Fruit fly (Drosophila melanogaster) whole organism, embryonic: ENCODE measurements around the gene Ir94d.
A peak's percentile ranks its signal among the peaks of the same experiment; 100 is the strongest.

Experiments used
- Adf1 ChIP-seq: fragments of 200-800 bp; sonication (Bioruptor generic); IDR thresholded peaks from 2 replicates; pipeline ENCODE4 v1.3.6; 2022; ENCODE audit warnings: missing biosample characterization, missing genetic modification characterization
- Bgb ChIP-seq: fragments of 200-800 bp; sonication (Bioruptor generic); IDR thresholded peaks from 2 replicates; pipeline ENCODE4 v1.3.6; 2022; ENCODE audit warnings: missing biosample characterization, missing genetic modification characterization; ENCODE audit not compliant: partially characterized antibody
- CG10209 ChIP-seq: fragments of 200-800 bp; sonication (Bioruptor generic); optimal IDR thresholded peaks from 3 replicates; lab custom pipeline; 2017; ENCODE audit warnings: missing biosample characterization, mild to moderate bottlenecking, missing genetic modification characterization, missing genetic modification reagents
- CG10321 ChIP-seq: fragments of 200-800 bp; sonication (Bioruptor generic); IDR thresholded peaks from 2 replicates; pipeline ENCODE4 v1.3.6; 2022; ENCODE audit warnings: missing biosample characterization, missing genetic modification characterization
- CG10959 ChIP-seq: fragments of 200-800 bp; sonication (Bioruptor generic); IDR thresholded peaks from 2 replicates; pipeline ENCODE4 v1.3.6; 2022; ENCODE audit warnings: missing biosample characterization, missing genetic modification characterization
- CG12104 ChIP-seq: fragments of 200-800 bp; sonication (Bioruptor generic); optimal IDR thresholded peaks from 3 replicates; lab custom pipeline; 2016; ENCODE audit warnings: missing biosample characterization, missing genetic modification characterization
- CG12744 ChIP-seq: fragments of 200-800 bp; sonication (Bioruptor generic); optimal IDR thresholded peaks from 2 replicates; lab custom pipeline; 2016; ENCODE audit warnings: missing biosample characterization, missing genetic modification characterization
- CG13624 ChIP-seq: fragments of 200-800 bp; sonication (Bioruptor generic); optimal IDR thresholded peaks from 2 replicates; lab custom pipeline; 2016; ENCODE audit warnings: missing biosample characterization, missing genetic modification characterization
- CG13775 ChIP-seq: fragments of 200-800 bp; sonication (Bioruptor generic); optimal IDR thresholded peaks from 3 replicates; lab custom pipeline; 2017; ENCODE audit warnings: missing biosample characterization, mild to moderate bottlenecking, missing genetic modification characterization
- CG13894 ChIP-seq: fragments of 200-800 bp; sonication (Bioruptor generic); optimal IDR thresholded peaks from 3 replicates; lab custom pipeline; 2018; ENCODE audit warnings: missing biosample characterization, mild to moderate bottlenecking, missing genetic modification characterization, moderate library complexity
- CG17359 ChIP-seq: fragments of 200-800 bp; sonication (Bioruptor generic); optimal IDR thresholded peaks from 3 replicates; lab custom pipeline; 2018; ENCODE audit warnings: missing biosample characterization, mild to moderate bottlenecking, missing genetic modification characterization, moderate library complexity
- CG17912 ChIP-seq: fragments of 200-800 bp; sonication (Bioruptor generic); optimal IDR thresholded peaks from 2 replicates; lab custom pipeline; 2018; ENCODE audit warnings: missing biosample characterization, mild to moderate bottlenecking, missing genetic modification characterization
- CG2120 ChIP-seq: fragments of 200-800 bp; sonication (Bioruptor generic); optimal IDR thresholded peaks from 3 replicates; lab custom pipeline; 2016; ENCODE audit warnings: missing biosample characterization, missing genetic modification characterization
- CG2202 ChIP-seq: fragments of 200-800 bp; sonication (Bioruptor generic); optimal IDR thresholded peaks from 2 replicates; lab custom pipeline; 2018; ENCODE audit warnings: missing biosample characterization, mild to moderate bottlenecking, missing genetic modification characterization
- CG2678 ChIP-seq: fragments of 200-800 bp; sonication (Bioruptor generic); optimal IDR thresholded peaks from 3 replicates; lab custom pipeline; 2019; ENCODE audit warnings: missing biosample characterization, mild to moderate bottlenecking, missing genetic modification characterization, moderate library complexity
- CG3726 ChIP-seq: fragments of 200-800 bp; sonication (Bioruptor generic); IDR thresholded peaks from 3 replicates; pipeline ENCODE4, ENCODE4 v1.3.6; 2022; ENCODE audit warnings: missing biosample characterization, missing genetic modification characterization
- CG4707 ChIP-seq: fragments of 200-800 bp; sonication (Bioruptor generic); optimal IDR thresholded peaks from 2 replicates; lab custom pipeline; 2018; ENCODE audit warnings: missing biosample characterization, mild to moderate bottlenecking, missing genetic modification characterization, moderate library complexity
- CG5953 ChIP-seq: fragments of 200-800 bp; sonication (Bioruptor generic); IDR thresholded peaks from 2 replicates; pipeline ENCODE4 v1.3.6; 2022; ENCODE audit warnings: missing biosample characterization, missing genetic modification characterization
- CG7963 ChIP-seq: fragments of 200-800 bp; sonication (Bioruptor generic); IDR thresholded peaks from 3 replicates; pipeline ENCODE4 v1.3.6; 2022; ENCODE audit warnings: missing biosample characterization, missing genetic modification characterization; ENCODE audit not compliant: partially characterized antibody
- CG8388 ChIP-seq: fragments of 200-800 bp; sonication (Bioruptor generic); optimal IDR thresholded peaks from 2 replicates; lab custom pipeline; 2019; ENCODE audit warnings: missing biosample characterization, mild to moderate bottlenecking, missing genetic modification characterization, moderate library complexity
- CG8944 ChIP-seq: fragments of 200-800 bp; sonication (Bioruptor generic); optimal IDR thresholded peaks from 3 replicates; lab custom pipeline; 2016; ENCODE audit warnings: missing biosample characterization, missing genetic modification characterization
- Dek ChIP-seq: fragments of 200-800 bp; sonication (Bioruptor generic); optimal IDR thresholded peaks from 3 replicates; lab custom pipeline; 2019; ENCODE audit warnings: missing biosample characterization, mild to moderate bottlenecking, missing genetic modification characterization, moderate library complexity
- Dll ChIP-seq: fragments of 200-800 bp; sonication (Bioruptor generic); IDR thresholded peaks from 4 replicates; pipeline ENCODE4 v1.3.6; 2022; ENCODE audit warnings: missing biosample characterization, missing genetic modification characterization; ENCODE audit not compliant: partially characterized antibody
- Doc2 ChIP-seq: fragments of 200-800 bp; sonication (Bioruptor generic); IDR thresholded peaks from 2 replicates; pipeline ENCODE4 v1.3.6; 2022; ENCODE audit warnings: missing biosample characterization, missing genetic modification characterization
- GATAe ChIP-seq: fragments of 200-800 bp; sonication (Bioruptor generic); conservative IDR thresholded peaks from 2 replicates; pipeline ENCODE4 v1.3.6; 2022; ENCODE audit warnings: missing biosample characterization, missing genetic modification characterization
- HHEX ChIP-seq: fragments of 200-800 bp; sonication (Bioruptor generic); optimal IDR thresholded peaks from 3 replicates; lab custom pipeline; 2017; ENCODE audit warnings: missing biosample characterization, mild to moderate bottlenecking, missing genetic modification characterization, missing genetic modification reagents
- Hmx ChIP-seq: fragments of 200-800 bp; sonication (Bioruptor generic); optimal IDR thresholded peaks from 2 replicates; lab custom pipeline; 2016; ENCODE audit warnings: missing biosample characterization, missing genetic modification characterization
- MESR4 ChIP-seq: fragments of 200-800 bp; sonication (Bioruptor generic); optimal IDR thresholded peaks from 2 replicates; lab custom pipeline; 2018; ENCODE audit warnings: missing biosample characterization, mild to moderate bottlenecking, missing genetic modification characterization, moderate library complexity
- NK7.1 ChIP-seq: fragments of 200-800 bp; sonication (Bioruptor generic); optimal IDR thresholded peaks from 3 replicates; lab custom pipeline; 2016; ENCODE audit warnings: missing biosample characterization, missing genetic modification characterization
- NfI ChIP-seq: fragments of 200-800 bp; sonication (Bioruptor generic); optimal IDR thresholded peaks from 3 replicates; lab custom pipeline; 2018; ENCODE audit warnings: missing biosample characterization, mild to moderate bottlenecking, missing genetic modification characterization, moderate library complexity
- Scr ChIP-seq: fragments of 200-800 bp; sonication (Bioruptor generic); IDR thresholded peaks from 2 replicates; pipeline ENCODE4 v1.3.6; 2022; ENCODE audit warnings: missing biosample characterization, missing genetic modification characterization; ENCODE audit not compliant: partially characterized antibody
- Side ChIP-seq: fragments of 200-800 bp; sonication (Bioruptor generic); optimal IDR thresholded peaks from 2 replicates; lab custom pipeline; 2016; ENCODE audit warnings: missing biosample characterization, missing genetic modification characterization
- Six4 ChIP-seq: fragments of 200-800 bp; sonication (Bioruptor generic); optimal IDR thresholded peaks from 2 replicates; lab custom pipeline; 2016; ENCODE audit warnings: missing biosample characterization, missing genetic modification characterization
- Sry-β ChIP-seq: fragments of 200-800 bp; sonication (Bioruptor generic); optimal IDR thresholded peaks from 2 replicates; lab custom pipeline; 2018; ENCODE audit warnings: missing biosample characterization, mild to moderate bottlenecking, missing genetic modification characterization, moderate library complexity
- Xrp1 ChIP-seq: fragments of 200-800 bp; sonication (Bioruptor generic); IDR thresholded peaks from 2 replicates; pipeline ENCODE4 v1.3.6; 2022; ENCODE audit warnings: missing biosample characterization, missing genetic modification characterization
- br ChIP-seq: fragments of >200 bp; optimal IDR thresholded peaks from 2 replicates; lab custom pipeline; 2017
- fd3F ChIP-seq: fragments of 200-800 bp; sonication (Bioruptor generic); optimal IDR thresholded peaks from 2 replicates; lab custom pipeline; 2018; ENCODE audit warnings: missing biosample characterization, mild to moderate bottlenecking, missing genetic modification characterization, moderate library complexity
- gsb-n ChIP-seq: fragments of 200-800 bp; sonication (Bioruptor generic); optimal IDR thresholded peaks from 3 replicates; lab custom pipeline; 2018; ENCODE audit warnings: missing biosample characterization, mild to moderate bottlenecking, missing genetic modification characterization
- inv ChIP-seq: fragments of 200-800 bp; sonication (Bioruptor generic); IDR thresholded peaks from 2 replicates; pipeline ENCODE4 v1.3.6; 2022; ENCODE audit warnings: missing biosample characterization, missing genetic modification characterization; ENCODE audit not compliant: partially characterized antibody
- jigr1 ChIP-seq: fragments of 200-800 bp; sonication (Bioruptor generic); IDR thresholded peaks from 3 replicates; pipeline ENCODE4 v1.3.6; 2022; ENCODE audit warnings: missing biosample characterization, missing genetic modification characterization
- ken ChIP-seq: fragments of 200-800 bp; sonication (Bioruptor generic); IDR thresholded peaks from 3 replicates; pipeline ENCODE4 v1.3.6; 2022; ENCODE audit warnings: missing biosample characterization, missing genetic modification characterization
- mirr ChIP-seq: fragments of 200-800 bp; sonication (Bioruptor generic); optimal IDR thresholded peaks from 3 replicates; lab custom pipeline; 2018; ENCODE audit warnings: missing biosample characterization, mild to moderate bottlenecking, missing genetic modification characterization
- nom ChIP-seq: fragments of 200-800 bp; sonication (Bioruptor generic); optimal IDR thresholded peaks from 2 replicates; lab custom pipeline; 2017; ENCODE audit warnings: missing biosample characterization, missing genetic modification characterization, mild to moderate bottlenecking, moderate library complexity, missing genetic modification reagents
- p53 ChIP-seq: fragments of 200-800 bp; sonication (Bioruptor generic); optimal IDR thresholded peaks from 2 replicates; lab custom pipeline; 2016; ENCODE audit warnings: missing biosample characterization, missing genetic modification characterization
- peb ChIP-seq: fragments of 200-800 bp; sonication (Bioruptor generic); IDR thresholded peaks from 2 replicates; pipeline ENCODE4 v1.3.6; 2022; ENCODE audit warnings: missing biosample characterization, missing genetic modification characterization
- schlank ChIP-seq: fragments of 200-800 bp; sonication (Bioruptor generic); optimal IDR thresholded peaks from 2 replicates; lab custom pipeline; 2018; ENCODE audit warnings: missing biosample characterization, mild to moderate bottlenecking, missing genetic modification characterization
- sim ChIP-seq: fragments of 200-800 bp; sonication (Bioruptor generic); IDR thresholded peaks from 2 replicates; pipeline ENCODE4 v1.3.6; 2022; ENCODE audit warnings: missing biosample characterization, missing genetic modification characterization
- sob ChIP-seq: fragments of 200-800 bp; sonication (Bioruptor generic); IDR thresholded peaks from 2 replicates; pipeline ENCODE4 v1.3.6; 2022; ENCODE audit warnings: missing biosample characterization, missing genetic modification characterization
- tin ChIP-seq: fragments of 200-800 bp; sonication (Bioruptor generic); optimal IDR thresholded peaks from 3 replicates; lab custom pipeline; 2016; ENCODE audit warnings: missing biosample characterization, missing genetic modification characterization
- wdn ChIP-seq: fragments of 200-800 bp; sonication (Bioruptor generic); IDR thresholded peaks from 2 replicates; pipeline ENCODE4 v1.3.6; 2022; ENCODE audit warnings: missing biosample characterization, missing genetic modification characterization
- wek ChIP-seq: fragments of 200-800 bp; sonication (Bioruptor generic); optimal IDR thresholded peaks from 3 replicates; lab custom pipeline; 2018; ENCODE audit warnings: missing biosample characterization, mild to moderate bottlenecking, missing genetic modification characterization, moderate library complexity
- zf30C ChIP-seq: fragments of 200-800 bp; sonication (Bioruptor generic); optimal IDR thresholded peaks from 3 replicates; lab custom pipeline; 2018; ENCODE audit warnings: missing biosample characterization, mild to moderate bottlenecking, missing genetic modification characterization

Gene Ir94d

DNA sequence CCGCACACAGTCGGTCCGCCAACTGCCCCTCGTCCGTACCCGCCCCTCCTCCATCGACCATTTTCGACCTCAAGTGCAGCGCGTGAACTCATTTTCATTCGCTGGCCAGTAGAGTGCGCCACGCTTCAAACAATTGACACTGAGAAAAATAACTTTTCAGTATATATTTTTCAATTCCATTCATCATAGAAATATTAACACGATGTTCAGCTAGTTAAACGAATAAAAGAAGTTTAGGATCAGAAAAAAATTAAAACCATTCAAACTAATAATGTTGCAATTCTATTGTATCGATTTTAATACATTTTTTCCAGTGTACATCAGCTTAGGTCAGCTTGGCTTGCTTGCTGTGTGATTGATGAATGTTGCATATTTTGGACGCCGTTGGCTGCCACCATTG lies 15.7 kb upstream of the Ir94d start (continued):
- no peak for TF ChIP-seq CG13624 (GFP tag; lab: Kevin White, UChicago)
- no peak for TF ChIP-seq jigr1
- no peak for TF ChIP-seq Six4 (GFP tag; lab: Kevin White, UChicago)
- TF ChIP-seq peb (GFP tag; lab: Robert Waterston, UW), result no peak
- TF ChIP-seq Bgb (GFP tag; lab: Robert Waterston, UW), result no peak
- no peak for TF ChIP-seq CG17912
- peak; percentile 40; the same call in 1 of the 2 replicates for TF ChIP-seq Xrp1 (GFP tag; lab: Robert Waterston, UW)
- no peak for TF ChIP-seq nom (GFP tag; lab: Kevin White, UChicago)
- no peak for TF ChIP-seq CG4707
- TF ChIP-seq CG3726 (GFP tag; lab: Robert Waterston, UW), result no peak
- TF ChIP-seq sim, result no peak
- TF ChIP-seq CG8944 (GFP tag; lab: Kevin White, UChicago), result peak; percentile 15
- no peak for TF ChIP-seq NfI (GFP tag; lab: Kevin White, UChicago)
- TF ChIP-seq CG8388 (GFP tag; lab: Kevin White, UChicago), result peak; percentile 65
- TF ChIP-seq Doc2 (GFP tag; lab: Robert Waterston, UW), result no peak
- TF ChIP-seq ken (GFP tag; lab: Robert Waterston, UW), result peak; percentile 61; the same call in 2 of the 3 replicates
- no peak for TF ChIP-seq CG2202
- TF ChIP-seq fd3F, result no peak
- TF ChIP-seq mirr, result no peak
- TF ChIP-seq Dek, result peak; percentile 9
- no peak for TF ChIP-seq Sry-β (GFP tag; lab: Kevin White, UChicago)
- no peak for TF ChIP-seq MESR4
- TF ChIP-seq HHEX (GFP tag; lab: Kevin White, UChicago), result no peak
- no peak for TF ChIP-seq inv (GFP tag; lab: Robert Waterston, UW)
- no peak for TF ChIP-seq Hmx (GFP tag; lab: Kevin White, UChicago)
- peak; percentile 69 for TF ChIP-seq CG17359 (tag; lab: Kevin White, UChicago)
- TF ChIP-seq NK7.1 (GFP tag; lab: Kevin White, UChicago), result no peak
- TF ChIP-seq CG12104 (GFP tag; lab: Kevin White, UChicago), result no peak
- no peak for TF ChIP-seq Dll
- peak; percentile 31 for TF ChIP-seq gsb-n (tag; lab: Kevin White, UChicago)
- peak; percentile 24 for TF ChIP-seq CG10209 (GFP tag; lab: Kevin White, UChicago)
- no peak for TF ChIP-seq CG12744
- TF ChIP-seq CG13894 (tag; lab: Kevin White, UChicago), result no peak
- TF ChIP-seq CG5953 (GFP tag; lab: Robert Waterston, UW), result peak; percentile 39; the same call in 1 of the 2 replicates
- 0 out of 2 replicates have a peak, but pooled peaks have one; percentile 22 for TF ChIP-seq sob (GFP tag; lab: Robert Waterston, UW)
- no peak for TF ChIP-seq Adf1
- no peak for TF ChIP-seq CG7963 (GFP tag; lab: Robert Waterston, UW)
- TF ChIP-seq tin (GFP tag; lab: Kevin White, UChicago), result peak; percentile 38
- TF ChIP-seq Side, result no peak
- TF ChIP-seq br (lab: Kevin White, UChicago), result no peak
- TF ChIP-seq wek (GFP tag; lab: Kevin White, UChicago), result no peak
- TF ChIP-seq wdn (GFP tag; lab: Robert Waterston, UW), result no peak
- no peak for TF ChIP-seq schlank (tag; lab: Kevin White, UChicago)
- no peak for TF ChIP-seq Scr (GFP tag; lab: Robert Waterston, UW)
- TF ChIP-seq CG13775 (GFP tag; lab: Kevin White, UChicago), result no peak
- peak; percentile 24 for TF ChIP-seq zf30C
- no peak for TF ChIP-seq CG10321
- no peak for TF ChIP-seq CG2120 (GFP tag; lab: Kevin White, UChicago)
- TF ChIP-seq CG2678 (tag; lab: Kevin White, UChicago), result peak; percentile 55
- TF ChIP-seq p53, result no peak
- TF ChIP-seq CG10959 (GFP tag; lab: Robert Waterston, UW), result no peak
- no peak for TF ChIP-seq GATAe
